Fruit fly (Drosophila melanogaster): ENCODE measurements around the gene mirr.

DNA sequence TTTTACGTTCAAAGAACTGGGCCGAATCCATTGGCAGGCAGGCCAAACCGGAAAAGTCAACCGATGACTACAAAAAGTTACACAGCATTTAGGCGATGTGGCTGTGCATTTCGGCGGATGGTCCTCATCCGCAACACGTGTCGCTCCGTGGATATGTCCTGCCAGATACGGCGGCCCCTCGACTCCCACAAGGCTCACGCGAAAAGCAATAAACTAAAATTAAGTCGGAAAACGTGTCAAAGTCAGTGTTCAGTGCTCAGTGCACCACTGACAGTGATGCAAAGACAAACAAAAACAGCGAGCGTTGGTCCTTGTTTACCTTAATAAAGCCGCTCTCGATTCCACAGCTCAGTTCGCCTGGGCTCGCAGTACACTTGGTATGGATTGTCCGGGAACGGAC, 36.2 kb downstream of the mirr start:
- TF ChIP-seq CrebA (GFP tag; optimal IDR thresholded peaks at IDR 0.05; ENCODE audit: borderline replicate concordance) (no peak), sv (GFP tag; optimal IDR thresholded peaks at IDR 0.05) (no peak), rgr (GFP tag; optimal IDR thresholded peaks at IDR 0.05) (no peak), lola (GFP tag; optimal IDR thresholded peaks at IDR 0.05) (no peak), h (GFP tag; optimal IDR thresholded peaks at IDR 0.05) (no peak), Hr83 (GFP tag; optimal IDR thresholded peaks at IDR 0.05; ENCODE audit: poor library complexity, severe bottlenecking) (no peak), dmrt93B (GFP tag; optimal IDR thresholded peaks at IDR 0.05) (no peak), OdsH (GFP tag; optimal IDR thresholded peaks at IDR 0.05) (no peak), Myc (optimal IDR thresholded peaks at IDR 0.05) (no peak), Sp1 (GFP tag; optimal IDR thresholded peaks at IDR 0.05) (no peak)

Measured in whole organism, wandering third instar larva.